Worm (Caenorhabditis elegans) whole organism, dauer: ENCODE measurements around the gene H11E01.2.

ENCODE experiments used
- unc-62 ChIP-seq: sonication (generic microtip); optimal IDR thresholded peaks from 2 replicates; lab custom pipeline; 2017; ENCODE audit warnings: missing biosample characterization, missing genetic modification reagents, missing genetic modification characterization

Gene H11E01.2

DNA sequence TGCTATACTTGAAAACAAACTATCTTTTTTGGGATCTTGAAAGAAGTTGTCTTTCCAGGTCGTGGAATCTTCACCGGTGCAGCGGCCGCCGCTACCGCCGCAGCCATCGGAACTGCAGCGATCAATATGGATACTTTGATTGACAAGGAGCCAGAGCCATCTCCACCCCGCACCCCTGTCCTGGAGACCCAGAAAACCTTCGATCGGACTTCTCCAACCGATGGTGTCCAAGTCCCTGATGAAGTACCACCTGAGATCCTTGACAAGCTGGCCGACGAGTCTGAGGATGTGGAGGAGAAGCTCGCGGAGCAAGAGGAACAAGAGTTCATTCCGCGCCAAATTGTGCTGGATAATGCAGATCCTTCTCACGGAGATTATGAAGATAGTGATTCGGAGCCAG, 7.0 kb upstream of the H11E01.2 start:
- TF ChIP-seq unc-62 (GFP tag; lab: Kevin White, UChicago), result no peak

DNA sequence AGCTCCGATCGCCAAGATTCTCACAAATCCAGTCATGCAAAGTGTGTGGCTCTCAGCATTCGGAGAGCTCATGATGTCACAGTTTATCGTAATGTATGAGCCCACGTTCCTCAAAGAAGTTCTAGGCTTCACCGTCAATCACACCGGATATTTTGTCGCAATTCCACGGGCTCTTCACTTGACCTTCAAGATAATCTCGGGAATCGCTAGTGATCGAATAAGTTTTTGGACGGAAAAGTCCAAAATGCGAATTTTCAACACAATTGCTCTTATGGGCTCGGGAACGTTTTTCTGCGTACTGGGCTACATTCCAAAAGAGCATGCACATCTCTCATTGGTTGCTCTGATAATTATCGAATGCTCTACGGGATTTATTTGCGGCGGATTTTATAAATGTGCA, 2.2 kb downstream of the H11E01.2 start:
- no peak for TF ChIP-seq unc-62 (GFP tag; lab: Kevin White, UChicago)

DNA sequence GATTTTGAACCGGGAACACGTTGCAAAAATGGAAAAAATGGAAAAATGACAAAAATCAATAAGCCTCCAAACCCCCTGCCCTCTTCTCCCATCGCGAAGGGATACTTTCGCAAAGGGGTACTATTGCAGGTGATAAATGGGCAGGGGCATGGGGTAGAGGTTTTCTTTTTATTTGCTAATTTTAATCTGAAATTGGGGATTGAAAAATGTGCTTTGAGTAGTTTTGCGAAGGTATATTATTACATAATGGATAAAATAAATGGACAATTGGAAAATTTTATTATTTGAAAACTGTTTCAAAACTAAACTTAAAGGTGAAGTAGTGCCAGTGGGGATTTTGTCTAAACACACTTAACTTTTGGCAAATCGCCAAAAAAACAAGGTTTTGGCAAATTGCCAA, 6.2 kb downstream of the H11E01.2 start:
- no peak for TF ChIP-seq unc-62 (GFP tag; lab: Kevin White, UChicago)

DNA sequence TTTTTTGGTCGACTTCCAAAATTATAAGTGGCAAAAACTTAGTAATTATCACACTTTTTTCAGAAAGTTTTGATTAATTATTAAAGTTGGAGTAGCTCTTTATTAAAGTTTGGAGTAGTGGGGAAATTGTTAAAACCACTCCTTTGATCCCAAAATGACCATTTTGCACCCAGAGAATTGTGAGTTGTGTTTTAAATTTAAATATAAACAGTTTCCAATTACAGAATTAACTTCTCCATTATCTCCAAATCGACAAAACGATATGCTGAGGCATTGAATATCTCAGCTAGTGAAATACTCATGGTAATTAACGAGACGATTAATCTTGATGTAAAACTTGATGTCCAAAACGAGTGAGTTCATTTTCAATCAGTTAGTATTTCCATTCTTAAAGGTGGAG, 7.0 kb downstream of the H11E01.2 start, which contains the start of gene fbxb-58:
fbxb-58 (plus strand) TSS at position 301 of the 400 bp plus-strand sequence.
- no peak for TF ChIP-seq unc-62 (GFP tag; lab: Kevin White, UChicago)

DNA sequence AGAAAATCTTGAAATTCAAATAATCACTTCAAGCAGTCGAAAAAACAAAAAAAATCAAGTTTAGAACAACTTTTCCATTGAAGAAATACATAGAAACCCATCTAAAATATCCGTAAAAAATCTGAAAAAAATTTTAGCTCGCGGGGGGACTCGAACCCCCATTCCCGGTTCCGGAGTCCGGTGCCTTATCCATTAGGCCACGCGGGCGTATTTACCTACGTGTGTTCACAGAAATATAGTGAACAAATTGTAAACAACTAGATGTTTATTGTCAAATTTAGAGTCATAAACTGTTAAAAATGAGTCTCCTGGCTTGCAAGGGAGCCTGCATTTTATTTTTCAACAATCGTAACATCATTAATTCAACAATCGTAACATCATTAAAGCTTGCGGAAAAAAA, 8.9 kb downstream of the H11E01.2 start:
- no peak for TF ChIP-seq unc-62 (GFP tag; lab: Kevin White, UChicago)

DNA sequence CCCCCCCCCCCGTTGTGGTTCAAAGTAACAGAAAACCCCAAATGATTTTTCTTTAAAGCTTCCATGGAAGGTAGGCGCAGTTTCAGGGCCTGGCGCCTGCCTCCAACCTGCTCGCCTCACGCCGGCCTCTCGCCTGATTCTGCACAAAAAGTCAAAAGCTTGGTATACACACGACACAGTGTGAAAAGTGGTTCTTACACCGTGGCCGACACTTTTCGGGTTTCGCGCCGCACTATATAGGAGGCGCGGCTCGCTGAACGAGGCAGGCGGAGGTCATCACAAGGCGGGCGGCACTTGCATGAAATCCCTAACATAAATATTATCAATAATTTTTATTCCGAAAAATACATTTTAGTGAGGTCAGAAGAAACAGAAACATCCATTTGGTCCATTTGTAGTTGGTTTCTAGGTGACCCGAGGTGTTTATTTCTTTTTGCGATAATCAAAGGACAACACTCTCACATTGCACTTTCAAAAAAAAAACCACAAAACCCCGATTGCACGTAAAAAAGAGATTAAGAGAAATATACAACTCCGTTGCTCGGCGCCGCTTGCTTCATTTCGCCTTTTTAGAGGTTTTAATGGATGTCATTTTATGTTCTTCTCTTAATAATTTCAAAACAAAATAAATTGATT, 10.1 kb downstream of the H11E01.2 start, which contains the start of gene ZK380.2:
ZK380.2 (plus strand) TSS at position 586 of the 636 bp plus-strand sequence.
- no peak for TF ChIP-seq unc-62 (GFP tag; lab: Kevin White, UChicago)

DNA sequence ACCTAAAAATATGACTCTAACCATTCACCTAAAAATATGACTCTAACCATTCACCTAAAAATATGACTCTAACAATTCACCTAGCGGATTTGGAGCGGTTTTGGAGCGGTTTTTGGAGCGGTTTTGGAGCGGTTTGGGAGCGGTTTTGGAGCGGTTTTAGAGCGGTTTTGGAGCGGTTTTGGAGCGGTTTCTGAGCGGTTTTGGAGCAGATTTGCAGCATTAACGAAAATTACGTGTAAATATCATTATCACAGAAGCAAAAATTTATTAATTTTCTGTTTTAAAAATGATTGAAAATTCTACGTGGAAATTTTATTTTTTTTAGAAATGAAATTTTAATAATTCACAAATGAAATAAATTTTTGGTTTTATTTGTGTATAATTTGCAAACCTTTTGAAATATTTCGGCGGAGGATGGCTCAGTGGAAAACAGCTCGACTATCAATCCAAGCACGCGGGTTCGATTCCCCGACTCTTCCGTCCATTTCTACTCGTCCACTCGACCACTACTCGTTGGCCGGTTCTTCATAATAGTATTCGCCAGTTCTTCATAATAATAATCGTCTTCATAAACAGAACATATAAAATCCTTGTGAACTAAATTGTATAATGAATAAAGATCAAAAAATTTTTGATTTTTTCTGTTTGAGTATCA, 22.7 kb downstream of the H11E01.2 start:
- TF ChIP-seq unc-62 (GFP tag; lab: Kevin White, UChicago), result no peak

DNA sequence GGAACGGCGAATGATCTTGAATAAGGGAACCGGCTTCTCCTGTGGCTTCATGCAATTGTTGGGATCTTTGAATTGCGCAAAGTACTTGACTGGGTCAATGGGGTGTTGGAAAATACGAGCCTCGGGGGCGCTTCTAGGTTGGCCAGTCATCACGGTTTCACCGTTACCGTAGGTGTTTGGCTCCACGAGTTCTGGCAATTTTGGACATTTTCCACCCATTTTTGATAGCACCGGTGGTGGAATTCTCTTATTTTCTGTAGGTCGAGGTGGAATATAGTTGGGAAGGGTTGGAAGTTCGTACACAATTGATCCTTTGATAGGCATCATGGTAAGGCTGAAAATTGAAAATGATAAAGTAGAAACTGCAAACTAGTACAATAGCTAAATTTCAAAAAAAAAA, 30.8 kb downstream of the H11E01.2 start, which contains the start of gene ZK380.4:
ZK380.4 (minus strand) TSS at position 327 of the 400 bp plus-strand sequence.
- no peak for TF ChIP-seq unc-62 (GFP tag; lab: Kevin White, UChicago)

DNA sequence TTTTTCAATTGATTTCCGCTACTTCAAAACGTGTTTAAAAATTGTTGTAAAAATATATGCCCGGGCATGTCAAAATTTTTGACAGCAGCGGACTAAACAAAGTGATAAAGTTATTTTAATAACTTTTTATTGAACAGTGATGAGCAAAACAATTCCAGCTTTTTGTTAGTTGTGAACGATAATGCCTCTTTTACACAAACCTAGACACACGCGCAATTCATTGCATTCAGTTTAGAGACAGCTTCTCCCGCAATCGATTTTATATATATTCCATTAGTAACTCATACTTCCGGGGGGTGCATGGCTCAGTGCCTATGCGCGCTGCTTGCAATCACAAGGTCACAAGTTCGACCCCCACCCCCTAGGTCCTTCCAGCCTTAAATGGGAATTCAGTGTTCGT, 33.3 kb downstream of the H11E01.2 start, which contains the start of gene ZK380.6:
ZK380.6 (plus strand) TSS at position 301 of the 400 bp plus-strand sequence.
- no peak for TF ChIP-seq unc-62 (GFP tag; lab: Kevin White, UChicago)

DNA sequence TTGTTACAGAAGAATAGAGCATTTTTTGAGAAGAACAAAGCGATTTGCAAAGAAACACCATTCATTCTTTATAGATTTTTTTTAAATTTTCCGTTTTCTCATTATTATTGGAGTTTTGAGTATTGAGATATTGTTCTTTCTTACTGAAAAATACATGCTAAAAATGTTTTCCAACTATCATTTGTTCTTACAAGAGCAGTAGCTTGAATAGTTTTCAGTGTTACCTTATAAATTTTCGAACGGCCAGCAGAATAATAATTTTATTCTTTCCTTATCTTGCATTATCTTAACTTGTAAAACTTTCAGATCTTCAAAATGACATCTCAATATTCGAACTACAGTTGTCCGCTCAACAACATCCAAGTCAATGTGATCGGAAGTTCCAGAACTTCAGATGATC, 34.4 kb downstream of the H11E01.2 start, which contains the start of gene tbx-32:
tbx-32 (plus strand) TSS at position 301 of the 400 bp plus-strand sequence.
- no peak for TF ChIP-seq unc-62 (GFP tag; lab: Kevin White, UChicago)

DNA sequence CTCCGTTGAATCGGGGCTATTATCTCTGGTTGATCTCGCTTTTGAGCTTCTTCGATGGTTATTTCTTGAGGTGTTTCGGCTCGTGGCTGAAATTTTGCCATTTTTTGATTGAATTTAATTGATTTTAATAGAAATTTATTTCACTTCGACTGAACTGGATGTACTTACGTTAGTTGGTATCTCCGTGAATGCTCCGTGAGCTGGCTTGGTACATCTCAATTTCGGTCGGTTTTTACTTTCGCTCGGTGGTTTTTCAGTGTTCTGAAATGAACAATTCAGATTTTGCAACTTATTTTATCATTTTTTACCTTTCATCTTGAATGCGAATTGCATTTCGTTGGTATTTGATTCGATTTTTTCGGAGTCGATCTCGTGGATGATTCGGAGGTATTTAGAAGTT, 44.1 kb downstream of the H11E01.2 start, which contains the start of gene R09H3.2:
R09H3.2 (minus strand) TSS at position 101 of the 400 bp plus-strand sequence.
- no peak for TF ChIP-seq unc-62 (GFP tag; lab: Kevin White, UChicago)

DNA sequence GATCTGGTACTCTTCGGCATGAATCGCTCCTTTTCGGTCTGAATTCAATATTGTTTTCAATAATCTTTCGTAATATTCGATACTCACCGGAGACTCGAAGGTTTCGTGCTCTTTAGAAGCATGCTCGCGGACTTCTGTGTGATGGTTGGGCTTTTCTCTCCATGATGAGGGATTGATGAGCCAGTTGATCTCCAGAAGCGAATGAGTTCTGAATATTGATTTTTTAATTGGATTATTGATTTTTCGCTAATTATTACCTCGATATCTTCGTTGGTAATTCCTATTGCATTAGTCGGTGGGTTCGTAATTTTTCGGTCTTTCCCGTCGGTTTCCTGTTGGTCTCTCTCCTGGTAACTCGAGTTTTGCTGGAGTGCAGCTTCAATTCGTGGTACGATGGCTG, 46.2 kb downstream of the H11E01.2 start:
- TF ChIP-seq unc-62 (GFP tag; lab: Kevin White, UChicago), result no peak

DNA sequence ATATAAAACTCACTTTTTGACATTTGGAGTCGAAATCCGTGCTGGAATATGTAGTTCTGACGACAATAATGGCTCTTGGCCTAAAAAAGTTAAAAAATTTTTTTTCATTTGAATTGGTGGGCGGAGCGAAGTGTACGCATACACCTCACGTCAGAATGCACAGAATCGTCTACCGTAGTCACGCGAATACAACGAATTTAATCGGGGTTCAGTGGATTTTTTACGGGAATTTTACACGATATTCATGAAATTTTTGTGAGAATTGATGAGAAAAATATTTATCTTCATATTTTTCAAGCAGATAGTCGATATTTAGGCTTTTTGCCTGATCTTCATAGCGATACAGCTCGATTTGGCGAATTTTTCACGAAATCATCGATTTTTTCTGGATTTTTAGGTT, 47.9 kb downstream of the H11E01.2 start, which contains the start of gene R09H3.3:
R09H3.3 (minus strand) TSS at position 101 of the 400 bp plus-strand sequence.
- no peak for TF ChIP-seq unc-62 (GFP tag; lab: Kevin White, UChicago)

DNA sequence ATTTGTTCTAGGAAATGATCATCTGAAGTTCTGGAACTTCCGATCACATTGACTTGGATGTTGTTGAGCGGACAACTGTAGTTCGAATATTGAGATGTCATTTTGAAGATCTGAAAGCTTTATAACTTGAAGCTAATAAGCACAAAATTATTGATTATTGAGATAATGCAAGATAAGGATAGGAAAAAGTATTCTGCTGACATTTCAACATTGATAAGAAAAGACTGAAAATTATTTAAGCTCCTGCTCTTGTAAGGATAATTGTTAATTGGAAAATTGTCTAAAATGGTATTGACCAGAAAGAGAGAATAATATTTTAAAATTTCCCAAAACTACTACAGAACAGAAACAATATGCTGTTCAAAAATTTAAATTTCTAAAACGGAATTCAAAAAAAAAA, 53.2 kb downstream of the H11E01.2 start, which contains the start of gene tbx-31:
tbx-31 (minus strand) TSS at position 101 of the 400 bp plus-strand sequence.
- no peak for TF ChIP-seq unc-62 (GFP tag; lab: Kevin White, UChicago)
